Worm (Caenorhabditis elegans): ENCODE measurements around the gene gadr-2.

Gene gadr-2

DNA sequence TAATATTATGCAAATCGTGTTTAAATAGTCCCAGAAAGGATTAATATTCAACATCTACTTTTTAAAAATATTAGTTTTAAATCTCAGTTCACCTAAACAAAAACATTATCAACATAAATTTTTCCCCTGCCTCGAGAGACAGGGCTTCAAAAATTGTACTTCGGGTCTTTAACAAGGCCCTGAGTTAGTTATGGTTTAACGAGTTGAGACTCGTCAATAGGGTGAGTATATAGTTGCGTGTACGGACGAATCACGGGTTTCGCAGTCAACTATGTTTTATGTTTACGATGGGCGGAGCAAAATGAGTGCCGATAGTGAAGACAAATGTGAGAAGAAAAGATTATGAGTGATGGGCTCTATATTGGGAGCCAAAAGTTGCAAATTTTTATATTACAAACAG lies 26.7 kb upstream of the gadr-2 start:
- TF ChIP-seq tbx-37 (GFP tag; conservative IDR thresholded peaks at IDR 0.05) (no peak), ceh-36 (tag; optimal IDR thresholded peaks at IDR 0.05) (no peak), scrt-1 (GFP tag; IDR thresholded peaks at IDR 0.05) (no peak), hmg-4 (GFP tag; optimal IDR thresholded peaks at IDR 0.05) (no peak), aly-1 (tag; optimal IDR thresholded peaks at IDR 0.05) (no peak), hmbx-1 (tag; optimal IDR thresholded peaks at IDR 0.05) (no peak)

DNA sequence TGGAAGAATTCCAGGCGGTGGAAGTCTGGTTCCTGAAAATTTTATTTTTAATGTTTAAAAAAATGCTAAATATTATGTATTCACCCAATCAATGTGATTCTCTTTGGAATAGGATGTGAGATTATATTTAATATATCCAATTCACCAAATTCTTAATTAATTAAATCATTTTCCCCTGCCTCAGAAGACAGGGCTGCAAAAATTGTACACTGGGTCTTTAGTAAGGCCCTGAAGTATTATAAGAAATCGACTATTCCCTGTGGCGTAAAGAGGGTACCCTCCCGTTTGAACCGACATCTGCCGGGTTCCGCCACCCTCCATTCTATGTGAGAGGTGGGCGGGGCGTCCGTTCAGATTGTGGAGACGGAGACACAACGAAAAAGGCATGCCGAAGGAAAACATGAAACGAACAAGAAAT lies 26.3 kb upstream of the gadr-2 start:
- peak; percentile 40 for TF ChIP-seq ama-1 (optimal IDR thresholded peaks at IDR 0.05)
- TF ChIP-seq pes-1 (GFP tag; IDR thresholded peaks at IDR 0.05) = peak; percentile 49; the same call in 1 of the 2 replicates
- TF ChIP-seq B0310.2 (tag; optimal IDR thresholded peaks at IDR 0.05) = peak; percentile 4
- TF ChIP-seq scrt-1 (GFP tag; IDR thresholded peaks at IDR 0.05) = no peak
- TF ChIP-seq tbx-37 (GFP tag; conservative IDR thresholded peaks at IDR 0.05) = peak; percentile 29; the same call in 1 of the 2 replicates
- TF ChIP-seq ceh-36 (tag; optimal IDR thresholded peaks at IDR 0.05) = no peak
- no peak for TF ChIP-seq ceh-13 (GFP tag; optimal IDR thresholded peaks at IDR 0.05)
- no peak for TF ChIP-seq hnd-1 (tag; optimal IDR thresholded peaks at IDR 0.05)
- peak; percentile 52 for TF ChIP-seq F13C5.2 (tag; optimal IDR thresholded peaks at IDR 0.05)
- TF ChIP-seq tra-4 (tag; optimal IDR thresholded peaks at IDR 0.05) = peak; percentile 37
- TF ChIP-seq flt-1 (GFP tag; IDR thresholded peaks at IDR 0.05) = 0 out of 2 replicates have a peak, but pooled peaks have one; percentile 8

DNA sequence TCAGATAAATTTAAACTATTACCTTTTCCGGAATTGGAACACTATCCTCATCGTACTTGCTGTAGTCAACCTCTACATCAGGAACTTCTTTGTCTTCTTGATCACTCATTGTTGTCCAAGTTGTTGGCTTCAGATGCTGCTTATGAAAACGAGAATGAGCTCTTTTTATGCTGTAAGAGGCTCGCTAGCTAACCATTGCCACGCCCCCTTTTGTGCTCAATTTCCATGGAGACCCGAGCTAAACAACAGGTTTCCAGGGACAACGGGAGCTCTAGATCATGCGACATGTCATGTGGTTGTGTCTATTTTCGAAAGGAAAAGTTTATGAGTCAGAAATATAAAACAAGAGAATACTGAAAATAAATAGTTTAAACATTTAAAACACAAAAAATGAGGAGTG lies 25.5 kb upstream of the gadr-2 start, which contains the start of gene C33A12.4:
TSS of gene C33A12.4 (minus strand) at position 131 of the 400 bp plus-strand sequence.
- TF ChIP-seq ama-1 (optimal IDR thresholded peaks at IDR 0.05) (no peak), hmg-4 (GFP tag; optimal IDR thresholded peaks at IDR 0.05) (no peak), ceh-36 (tag; optimal IDR thresholded peaks at IDR 0.05) (no peak), tra-4 (tag; optimal IDR thresholded peaks at IDR 0.05) (no peak), ets-7 (tag; optimal IDR thresholded peaks at IDR 0.05) (no peak), scrt-1 (GFP tag; IDR thresholded peaks at IDR 0.05) (no peak), aly-1 (tag; optimal IDR thresholded peaks at IDR 0.05) (no peak), flt-1 (GFP tag; IDR thresholded peaks at IDR 0.05) (no peak)

DNA sequence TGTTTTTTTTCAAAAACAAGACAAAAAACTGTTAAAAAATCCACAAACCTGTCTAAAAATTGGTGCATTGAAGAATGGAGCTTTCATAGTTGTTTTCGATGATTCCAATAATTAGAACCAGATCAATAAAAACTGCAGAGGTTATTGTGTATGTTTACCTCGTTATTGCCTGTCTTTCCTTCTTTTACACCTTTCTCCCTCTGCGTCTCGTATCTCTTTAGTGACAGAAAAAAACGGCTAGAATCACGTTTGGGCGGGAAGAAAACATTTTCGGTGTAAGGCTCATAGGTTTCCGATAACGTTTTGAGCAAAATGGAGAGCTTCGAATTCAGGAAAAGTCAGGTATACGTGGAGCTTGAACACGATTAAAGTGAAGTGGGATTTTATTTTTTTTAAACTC lies 23.7 kb upstream of the gadr-2 start, which contains the start of gene ethe-1:
TSS of gene ethe-1 (minus strand) at position 150 of the 400 bp plus-strand sequence.
- TF ChIP-seq flt-1 (GFP tag; IDR thresholded peaks at IDR 0.05) = no peak
- no peak for TF ChIP-seq B0310.2 (tag; optimal IDR thresholded peaks at IDR 0.05)
- no peak for TF ChIP-seq ceh-13 (GFP tag; optimal IDR thresholded peaks at IDR 0.05)
- no peak for TF ChIP-seq sea-1 (GFP tag; conservative IDR thresholded peaks at IDR 0.05)
- no peak for TF ChIP-seq scrt-1 (GFP tag; IDR thresholded peaks at IDR 0.05)
- no peak for TF ChIP-seq ets-7 (tag; optimal IDR thresholded peaks at IDR 0.05)
- no peak for TF ChIP-seq hmbx-1 (tag; optimal IDR thresholded peaks at IDR 0.05)
- no peak for TF ChIP-seq F13C5.2 (tag; optimal IDR thresholded peaks at IDR 0.05)
- TF ChIP-seq ama-1 (optimal IDR thresholded peaks at IDR 0.05) = no peak
- no peak for TF ChIP-seq ceh-36 (tag; optimal IDR thresholded peaks at IDR 0.05)
- TF ChIP-seq tra-4 (tag; optimal IDR thresholded peaks at IDR 0.05) = no peak
- TF ChIP-seq pes-1 (GFP tag; IDR thresholded peaks at IDR 0.05) = no peak
- TF ChIP-seq hmg-4 (GFP tag; optimal IDR thresholded peaks at IDR 0.05) = no peak
- TF ChIP-seq tbx-37 (GFP tag; conservative IDR thresholded peaks at IDR 0.05) = no peak

DNA sequence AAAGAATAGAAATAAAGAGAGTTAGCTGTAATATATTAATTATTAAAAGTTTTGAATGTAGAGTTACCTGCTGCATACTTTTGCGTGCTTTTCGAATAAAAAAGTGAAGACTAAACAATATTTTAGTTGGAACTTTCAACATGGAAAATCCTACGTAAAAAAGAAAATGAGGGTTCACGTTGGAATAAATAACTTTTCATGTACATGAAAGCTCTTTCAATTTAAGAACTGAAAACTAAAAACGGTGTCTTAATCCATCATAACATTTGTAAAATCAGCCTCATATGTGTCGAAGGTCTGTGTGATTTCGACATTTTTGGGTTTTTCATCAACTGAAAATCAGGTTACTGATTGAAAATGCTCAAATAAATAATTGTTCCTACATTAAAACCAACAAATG lies 21.3 kb upstream of the gadr-2 start, which contains the start of gene ttr-9:
TSS of gene ttr-9 (minus strand) at position 101 of the 400 bp plus-strand sequence.
- no peak for TF ChIP-seq hmbx-1 (tag; optimal IDR thresholded peaks at IDR 0.05)
- no peak for TF ChIP-seq aly-1 (tag; optimal IDR thresholded peaks at IDR 0.05)
- TF ChIP-seq sea-1 (GFP tag; conservative IDR thresholded peaks at IDR 0.05) = no peak
- no peak for TF ChIP-seq hnd-1 (tag; optimal IDR thresholded peaks at IDR 0.05)
- TF ChIP-seq ceh-13 (GFP tag; optimal IDR thresholded peaks at IDR 0.05) = no peak
- no peak for TF ChIP-seq ets-7 (tag; optimal IDR thresholded peaks at IDR 0.05)
- no peak for TF ChIP-seq tbx-11 (GFP tag; IDR thresholded peaks at IDR 0.05)
- no peak for TF ChIP-seq pes-1 (GFP tag; IDR thresholded peaks at IDR 0.05)
- no peak for TF ChIP-seq scrt-1 (GFP tag; IDR thresholded peaks at IDR 0.05)
- no peak for TF ChIP-seq ceh-36 (tag; optimal IDR thresholded peaks at IDR 0.05)
- TF ChIP-seq hmg-4 (GFP tag; optimal IDR thresholded peaks at IDR 0.05) = no peak
- no peak for TF ChIP-seq tra-4 (tag; optimal IDR thresholded peaks at IDR 0.05)
- no peak for TF ChIP-seq ama-1 (optimal IDR thresholded peaks at IDR 0.05)
- no peak for TF ChIP-seq F13C5.2 (tag; optimal IDR thresholded peaks at IDR 0.05)
- no peak for TF ChIP-seq tbx-37 (GFP tag; conservative IDR thresholded peaks at IDR 0.05)
- TF ChIP-seq B0310.2 (tag; optimal IDR thresholded peaks at IDR 0.05) = no peak
- no peak for TF ChIP-seq flt-1 (GFP tag; IDR thresholded peaks at IDR 0.05)

DNA sequence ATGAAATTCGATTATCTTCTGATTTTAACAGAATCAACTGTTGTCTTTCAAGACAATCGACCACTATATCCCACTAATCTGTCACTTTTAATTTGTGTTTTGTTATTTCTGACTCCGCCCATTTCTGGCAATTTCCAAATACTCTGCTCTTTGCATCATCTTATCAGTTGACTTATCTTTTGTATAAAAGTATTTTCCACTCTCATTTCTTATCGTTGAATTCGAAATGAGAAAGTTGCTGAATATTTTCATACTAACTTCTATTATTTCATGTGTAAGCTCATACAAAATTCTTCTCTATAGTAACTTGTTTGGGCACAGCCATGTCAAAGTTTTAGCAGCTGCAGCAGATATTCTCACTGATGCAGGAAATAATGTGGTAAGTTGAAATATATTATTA lies 15.2 kb upstream of the gadr-2 start, which contains the start of gene ugt-21:
TSS of gene ugt-21 (plus strand) at position 212 of the 400 bp plus-strand sequence.
- TF ChIP-seq ama-1 (optimal IDR thresholded peaks at IDR 0.05) (no peak), F13C5.2 (tag; optimal IDR thresholded peaks at IDR 0.05) (no peak), scrt-1 (GFP tag; IDR thresholded peaks at IDR 0.05) (no peak), sea-1 (GFP tag; conservative IDR thresholded peaks at IDR 0.05) (no peak), pes-1 (GFP tag; IDR thresholded peaks at IDR 0.05) (no peak), B0310.2 (tag; optimal IDR thresholded peaks at IDR 0.05) (no peak), ets-7 (tag; optimal IDR thresholded peaks at IDR 0.05) (no peak), hnd-1 (tag; optimal IDR thresholded peaks at IDR 0.05) (no peak), hmg-4 (GFP tag; optimal IDR thresholded peaks at IDR 0.05) (no peak), tbx-11 (GFP tag; IDR thresholded peaks at IDR 0.05) (no peak), ceh-13 (GFP tag; optimal IDR thresholded peaks at IDR 0.05) (no peak)

DNA sequence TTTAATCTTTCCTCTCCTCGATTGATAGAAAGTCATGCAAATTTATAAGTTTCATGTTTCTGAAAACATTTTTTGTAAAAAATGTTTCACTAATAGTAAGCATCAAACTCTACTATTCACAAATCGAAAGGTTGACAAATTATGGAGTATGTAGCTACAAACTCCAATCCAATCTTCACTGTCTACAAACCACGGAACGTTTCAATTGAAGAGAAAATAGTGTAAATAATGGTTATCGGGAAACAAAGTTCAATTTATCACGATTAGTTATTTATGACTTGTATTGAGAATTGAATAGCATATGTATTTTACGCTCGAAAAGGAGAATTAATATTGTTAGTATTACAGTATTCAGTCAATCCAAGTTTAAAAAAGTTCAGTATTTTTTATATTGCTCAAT lies 14.7 kb upstream of the gadr-2 start:
- TF ChIP-seq F13C5.2 (tag; optimal IDR thresholded peaks at IDR 0.05) = no peak
- no peak for TF ChIP-seq B0310.2 (tag; optimal IDR thresholded peaks at IDR 0.05)
- TF ChIP-seq pes-1 (GFP tag; IDR thresholded peaks at IDR 0.05) = no peak
- no peak for TF ChIP-seq ets-7 (tag; optimal IDR thresholded peaks at IDR 0.05)
- TF ChIP-seq ceh-36 (tag; optimal IDR thresholded peaks at IDR 0.05) = no peak
- TF ChIP-seq aly-1 (tag; optimal IDR thresholded peaks at IDR 0.05) = no peak
- no peak for TF ChIP-seq tra-4 (tag; optimal IDR thresholded peaks at IDR 0.05)
- TF ChIP-seq sea-1 (GFP tag; conservative IDR thresholded peaks at IDR 0.05) = no peak
- no peak for TF ChIP-seq hmg-4 (GFP tag; optimal IDR thresholded peaks at IDR 0.05)
- TF ChIP-seq ama-1 (optimal IDR thresholded peaks at IDR 0.05) = no peak
- TF ChIP-seq tbx-37 (GFP tag; conservative IDR thresholded peaks at IDR 0.05) = no peak
- TF ChIP-seq hnd-1 (tag; optimal IDR thresholded peaks at IDR 0.05) = no peak

All from whole organism, early embryonic.